Worm (Caenorhabditis elegans): Measurements from ENCODE around the gene snu-13.

The snu-13 gene

DNA sequence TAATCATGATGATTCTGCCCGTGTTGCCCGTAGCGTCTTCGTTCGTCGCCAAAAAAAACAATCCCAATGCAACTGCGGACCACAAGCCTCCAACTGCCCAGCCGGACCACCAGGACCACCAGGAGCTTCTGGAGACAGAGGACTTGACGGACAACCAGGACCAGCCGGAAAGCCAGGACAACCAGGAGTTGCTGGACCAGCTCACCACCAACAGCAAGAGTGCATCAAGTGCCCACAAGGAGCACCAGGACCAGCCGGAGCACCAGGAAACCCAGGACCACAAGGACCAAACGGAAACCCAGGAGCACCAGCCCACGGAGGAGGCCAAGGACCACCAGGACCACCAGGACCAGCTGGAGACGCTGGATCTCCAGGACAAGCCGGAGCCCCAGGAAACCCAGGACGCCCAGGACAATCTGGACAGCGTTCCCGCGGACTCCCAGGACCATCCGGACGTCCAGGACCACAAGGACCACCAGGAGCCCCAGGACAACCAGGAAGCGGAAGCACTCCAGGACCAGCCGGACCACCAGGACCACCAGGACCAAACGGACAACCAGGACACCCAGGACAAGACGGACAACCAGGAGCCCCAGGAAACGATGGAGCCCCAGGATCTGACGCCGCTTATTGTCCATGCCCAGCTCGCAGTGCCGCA, 49.1 kb upstream of the snu-13 start (continued):
- peak; percentile 88 for TF ChIP-seq zfh-2 (GFP tag; conservative IDR thresholded peaks at IDR 0.05)

DNA sequence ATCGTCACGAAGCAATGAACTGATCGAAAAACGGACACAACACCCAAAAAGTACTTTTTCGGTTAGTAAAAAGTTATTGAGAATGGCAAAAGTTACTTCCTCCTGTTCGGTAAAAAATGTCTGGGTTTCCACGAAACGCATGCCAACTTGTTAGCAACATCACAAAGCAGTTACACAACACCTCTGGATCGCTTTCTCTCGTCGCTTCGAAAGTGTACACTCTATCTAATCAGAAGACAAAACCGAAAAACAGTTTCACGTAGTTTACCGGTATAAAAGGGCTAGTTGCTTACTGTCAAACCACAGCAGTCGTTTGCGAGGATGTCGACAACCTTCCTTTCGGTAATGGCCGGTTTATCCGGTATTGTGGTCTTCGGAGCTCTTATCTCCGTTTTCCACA, 48.5 kb upstream of the snu-13 start, which contains the start of gene col-80:
Gene col-80 (plus strand): TSS at position 301 of the 400 bp plus-strand sequence.
- TF ChIP-seq ceh-27 (GFP tag; optimal IDR thresholded peaks at IDR 0.05) (no peak), dpff-1 (tag; optimal IDR thresholded peaks at IDR 0.05) (no peak), K12H6.12 (tag; optimal IDR thresholded peaks at IDR 0.05) (no peak), nhr-27 (tag; optimal IDR thresholded peaks at IDR 0.05) (no peak), sptf-2 (GFP tag; optimal IDR thresholded peaks at IDR 0.05) (no peak), him-1 (tag; optimal IDR thresholded peaks at IDR 0.05) (no peak)

DNA sequence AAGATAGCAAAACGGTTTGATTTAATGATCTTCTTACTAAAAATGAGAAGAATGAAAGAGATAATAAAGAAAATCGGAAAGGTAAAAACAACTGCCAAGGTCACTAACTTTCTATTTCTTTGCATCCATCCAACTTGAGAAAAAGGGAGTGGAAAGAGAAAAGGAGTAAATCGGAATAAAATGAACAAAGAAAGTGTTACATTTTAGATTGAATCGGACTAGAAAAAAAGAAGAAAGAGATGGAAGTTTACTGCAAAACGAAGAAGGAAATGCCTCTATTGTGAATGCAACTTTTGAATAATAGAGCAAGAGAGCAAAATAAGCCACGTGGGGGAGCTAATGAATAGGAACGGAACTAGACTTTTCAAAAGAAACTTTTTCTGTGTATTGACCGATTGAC, 47.6 kb upstream of the snu-13 start:
- TF ChIP-seq Y53G8AR.9 (GFP tag; conservative IDR thresholded peaks at IDR 0.05) (no peak), somi-1 (GFP tag; optimal IDR thresholded peaks at IDR 0.05) (no peak), Y67H2A.10 (GFP tag; conservative IDR thresholded peaks at IDR 0.05) (no peak), ceh-79 (tag; optimal IDR thresholded peaks at IDR 0.05) (no peak), egl-44 (GFP tag; IDR thresholded peaks at IDR 0.05) (no peak), ceh-58 (GFP tag; IDR thresholded peaks at IDR 0.05) (no peak), lin-26 (GFP tag; IDR thresholded peaks at IDR 0.05) (no peak), nfya-1 (tag; optimal IDR thresholded peaks at IDR 0.05; ENCODE audit: borderline replicate concordance, insufficient read depth) (no peak), B0035.1 (tag; optimal IDR thresholded peaks at IDR 0.05) (no peak), egl-18 (GFP tag; IDR thresholded peaks at IDR 0.05) (no peak), F57C9.4 (tag; optimal IDR thresholded peaks at IDR 0.05) (no peak), snpc-4 (GFP tag; optimal IDR thresholded peaks at IDR 0.05) (no peak), snpc-4 (tag; optimal IDR thresholded peaks at IDR 0.05) (no peak)

DNA sequence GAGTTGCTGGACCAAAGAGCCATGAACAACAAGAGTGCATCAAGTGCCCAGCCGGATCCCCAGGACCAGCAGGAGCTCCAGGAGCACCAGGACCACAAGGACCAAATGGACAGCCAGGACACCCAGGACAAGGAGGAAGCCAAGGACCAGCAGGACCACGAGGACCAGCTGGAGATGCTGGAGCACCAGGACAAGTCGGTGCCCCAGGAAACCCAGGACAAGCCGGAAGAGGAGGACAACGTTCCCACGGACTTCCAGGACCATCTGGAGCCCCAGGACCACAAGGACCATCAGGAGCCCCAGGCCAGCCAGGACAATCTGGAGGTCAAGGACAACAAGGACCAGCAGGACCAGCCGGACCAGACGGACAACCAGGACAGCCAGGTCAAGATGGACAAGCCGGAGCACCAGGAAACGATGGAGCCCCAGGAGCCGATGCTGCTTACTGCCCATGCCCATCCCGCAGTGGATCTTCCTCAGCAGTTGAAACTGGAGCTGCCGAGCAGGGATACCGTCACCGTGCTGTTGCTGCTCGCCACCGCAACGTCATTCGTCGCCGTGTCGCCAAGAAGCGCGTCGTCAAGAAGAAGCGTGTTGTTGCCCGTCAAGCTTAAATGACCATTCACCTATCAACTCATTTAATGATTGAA, 47.0 kb upstream of the snu-13 start:
- no peak for TF ChIP-seq somi-1 (GFP tag; optimal IDR thresholded peaks at IDR 0.05)
- 0 out of 2 replicates have a peak, but pooled peaks have one; percentile 24 for TF ChIP-seq lin-26 (GFP tag; IDR thresholded peaks at IDR 0.05)
- TF ChIP-seq him-1 (tag; optimal IDR thresholded peaks at IDR 0.05): no peak
- no peak for TF ChIP-seq fkh-3 (tag; optimal IDR thresholded peaks at IDR 0.05)
- TF ChIP-seq F57A8.1 (GFP tag; optimal IDR thresholded peaks at IDR 0.05): no peak
- TF ChIP-seq rcor-1 (GFP tag; IDR thresholded peaks at IDR 0.05): no peak
- TF ChIP-seq lag-1 (GFP tag; IDR thresholded peaks at IDR 0.05): no peak
- no peak for TF ChIP-seq Y56A3A.18 (GFP tag; IDR thresholded peaks at IDR 0.05)
- TF ChIP-seq ceh-27 (GFP tag; optimal IDR thresholded peaks at IDR 0.05): no peak
- no peak for TF ChIP-seq K11D2.4 (GFP tag; IDR thresholded peaks at IDR 0.05)
- no peak for TF ChIP-seq ets-4 (GFP tag; optimal IDR thresholded peaks at IDR 0.05)
- no peak for TF ChIP-seq athp-1 (tag; optimal IDR thresholded peaks at IDR 0.05)
- 0 out of 2 replicates have a peak, but pooled peaks have one; percentile 70 for TF ChIP-seq nhr-120 (GFP tag; IDR thresholded peaks at IDR 0.05)
- peak; percentile 86 for TF ChIP-seq zfh-2 (GFP tag; conservative IDR thresholded peaks at IDR 0.05)
- no peak for TF ChIP-seq pha-4 (tag; optimal IDR thresholded peaks at IDR 0.05)
- no peak for TF ChIP-seq attf-3 (GFP tag; conservative IDR thresholded peaks at IDR 0.05)
- no peak for TF ChIP-seq snpc-3.4 (tag; optimal IDR thresholded peaks at IDR 0.05)
- TF ChIP-seq hlh-26 (GFP tag; conservative IDR thresholded peaks at IDR 0.05): no peak
- no peak for TF ChIP-seq unc-62 (GFP tag; optimal IDR thresholded peaks at IDR 0.05)
- TF ChIP-seq F57C9.4 (tag; optimal IDR thresholded peaks at IDR 0.05): no peak
- TF ChIP-seq F52B5.7 (tag; optimal IDR thresholded peaks at IDR 0.05): no peak
- no peak for TF ChIP-seq cebp-1 (GFP tag; IDR thresholded peaks at IDR 0.05)
- no peak for TF ChIP-seq cebp-1 (tag; optimal IDR thresholded peaks at IDR 0.05)
- no peak for TF ChIP-seq repo-1 (tag; optimal IDR thresholded peaks at IDR 0.05)
- TF ChIP-seq ztf-26 (tag; optimal IDR thresholded peaks at IDR 0.05): peak; percentile 31
- TF ChIP-seq attf-5 (GFP tag; optimal IDR thresholded peaks at IDR 0.05): no peak
- TF ChIP-seq egrh-3 (GFP tag; IDR thresholded peaks at IDR 0.05): peak; percentile 80; the same call in 1 of the 2 replicates
- no peak for TF ChIP-seq snpc-1.3 (tag; optimal IDR thresholded peaks at IDR 0.05; ENCODE audit: insufficient read depth)
- TF ChIP-seq egl-18 (GFP tag; IDR thresholded peaks at IDR 0.05): no peak

Data from whole organism, young adult.